Worm (Caenorhabditis elegans) whole organism, L4 larva: ENCODE results near the gene dars-2.

ENCODE experiments used
- F10B5.3 ChIP-seq: sonication (generic microtip); optimal IDR thresholded peaks from 2 replicates; lab custom pipeline; 2016; ENCODE audit warnings: mild to moderate bottlenecking, missing genetic modification characterization, missing compliant biosample characterization
- F37D6.2 ChIP-seq: sonication (generic microtip); optimal IDR thresholded peaks from 2 replicates; lab custom pipeline; 2016; ENCODE audit warnings: mild to moderate bottlenecking, missing genetic modification characterization, missing compliant biosample characterization
- Y5F2A.4 ChIP-seq: fragments of 200-800 bp; sonication (Bioruptor generic); optimal IDR thresholded peaks from 2 replicates; lab custom pipeline; 2018; ENCODE audit warnings: mild to moderate bottlenecking, missing genetic modification characterization, missing compliant biosample characterization
- ZK337.2 ChIP-seq: fragments of 200-800 bp; sonication (Bioruptor generic); IDR thresholded peaks from 2 replicates; pipeline ENCODE4 v1.3.6; 2022; ENCODE audit warnings: missing genetic modification reagents, missing genetic modification characterization, missing compliant biosample characterization
- aha-1 ChIP-seq: fragments of 150-350 bp; peaks from one replicate; lab custom pipeline; 2014; ENCODE audit warnings: missing biosample characterization, missing genetic modification characterization
- aly-2 ChIP-seq: sonication (generic microtip); optimal IDR thresholded peaks from 2 replicates; lab custom pipeline; 2018; ENCODE audit warnings: missing biosample characterization, missing genetic modification characterization
- ama-1 ChIP-seq: fragments of 150-350 bp; optimal IDR thresholded peaks from 2 replicates; lab custom pipeline; 2014; ENCODE audit warnings: inconsistent platforms, mixed read lengths
- arid-1 ChIP-seq: fragments of 200-800 bp; sonication (Bioruptor generic); conservative IDR thresholded peaks from 2 replicates; pipeline ENCODE4 v1.3.6; 2022; ENCODE audit warnings: missing genetic modification reagents, missing genetic modification characterization, missing compliant biosample characterization
- attf-4 ChIP-seq: sonication (generic microtip); optimal IDR thresholded peaks from 3 replicates; lab custom pipeline; 2017; ENCODE audit warnings: missing biosample characterization, missing genetic modification characterization
- ceh-20 ChIP-seq: fragments of 200-800 bp; sonication (Bioruptor generic); IDR thresholded peaks from 2 replicates; pipeline ENCODE4 v1.3.6; 2022; ENCODE audit warnings: missing genetic modification reagents, missing genetic modification characterization, missing compliant biosample characterization
- ceh-44 ChIP-seq: fragments of 200-800 bp; sonication (Bioruptor generic); IDR thresholded peaks from 2 replicates; pipeline ENCODE4 v1.3.6; 2022; ENCODE audit warnings: missing genetic modification reagents, missing genetic modification characterization, missing compliant biosample characterization
- cey-2 ChIP-seq: sonication (generic microtip); optimal IDR thresholded peaks from 3 replicates; lab custom pipeline; 2017; ENCODE audit warnings: missing genetic modification characterization, mild to moderate bottlenecking, missing compliant biosample characterization, antibody characterized with exemption, borderline replicate concordance; ENCODE audit not compliant: insufficient read depth
- ctbp-1 ChIP-seq: fragments of 200-800 bp; sonication (Bioruptor generic); IDR thresholded peaks from 2 replicates; pipeline ENCODE4 v1.3.6; 2022; ENCODE audit warnings: missing genetic modification reagents, missing genetic modification characterization, missing compliant biosample characterization
- daf-12 ChIP-seq: fragments of 150-350 bp; optimal IDR thresholded peaks from 2 replicates; lab custom pipeline; 2014; ENCODE audit warnings: missing biosample characterization, missing genetic modification reagents, missing genetic modification characterization
- daf-19 ChIP-seq: fragments of 200-800 bp; sonication (Bioruptor generic); conservative IDR thresholded peaks from 2 replicates; pipeline ENCODE4 v1.3.6; 2022; ENCODE audit warnings: missing genetic modification characterization, missing compliant biosample characterization
- daf-8 ChIP-seq: fragments of 200-800 bp; sonication (Bioruptor generic); IDR thresholded peaks from 2 replicates; pipeline ENCODE4 v1.3.6; 2022; ENCODE audit warnings: missing genetic modification characterization, missing compliant biosample characterization
- dmd-8 ChIP-seq: fragments of 200-800 bp; sonication (Bioruptor generic); IDR thresholded peaks from 2 replicates; pipeline ENCODE4 v1.3.6; 2022; ENCODE audit warnings: missing genetic modification characterization, missing compliant biosample characterization
- dpl-1 ChIP-seq: fragments of 150-350 bp; optimal IDR thresholded peaks from 2 replicates; lab custom pipeline; 2014; ENCODE audit warnings: missing biosample characterization, missing genetic modification reagents, missing genetic modification characterization
- egl-43 ChIP-seq: fragments of 200-800 bp; sonication (Bioruptor generic); IDR thresholded peaks from 2 replicates; pipeline ENCODE4 v1.3.6; 2022; ENCODE audit warnings: missing genetic modification reagents, missing genetic modification characterization, missing compliant biosample characterization
- hif-1 ChIP-seq, 2 experiments: sonication (generic microtip); optimal IDR thresholded peaks; 2 replicates each; lab custom pipeline; 2016 to 2017; ENCODE audit warnings: missing compliant biosample characterization in 2 of 2, missing genetic modification characterization in 2 of 2, missing genetic modification reagents in 2 of 2, missing genotype in 2 of 2, mild to moderate bottlenecking in 1 of 2
- hlh-11 ChIP-seq: fragments of 200-800 bp; sonication (Bioruptor generic); optimal IDR thresholded peaks from 2 replicates; lab custom pipeline; 2018; ENCODE audit warnings: mild to moderate bottlenecking, missing genetic modification characterization, missing compliant biosample characterization
- hlh-30 ChIP-seq: sonication (generic microtip); optimal IDR thresholded peaks from 2 replicates; lab custom pipeline; 2017; ENCODE audit warnings: antibody characterized with exemption, mild to moderate bottlenecking, missing genetic modification characterization, missing compliant biosample characterization; ENCODE audit not compliant: insufficient read depth
- hmg-1.1 ChIP-seq: fragments of 200-800 bp; sonication (Bioruptor generic); IDR thresholded peaks from 2 replicates; pipeline ENCODE4 v1.3.6; 2022; ENCODE audit warnings: missing genetic modification reagents, missing genetic modification characterization, missing compliant biosample characterization
- lsy-2 ChIP-seq, 2 experiments: fragments of 150-350 bp in 1 of 2; sonication (generic microtip) in 1 of 2; optimal IDR thresholded peaks; 2 replicates each; lab custom pipeline; 2014 to 2017; ENCODE audit warnings: missing biosample characterization in 2 of 2, missing genetic modification characterization in 2 of 2
- madf-9 ChIP-seq: fragments of 200-800 bp; sonication (Bioruptor generic); conservative IDR thresholded peaks from 2 replicates; pipeline ENCODE4 v1.3.6; 2022; ENCODE audit warnings: missing genetic modification reagents, missing genetic modification characterization, missing compliant biosample characterization
- mdt-29 ChIP-seq: fragments of 200-800 bp; sonication (Bioruptor generic); IDR thresholded peaks from 2 replicates; pipeline ENCODE4 v1.3.6; 2022; ENCODE audit warnings: missing genetic modification reagents, missing genetic modification characterization, missing compliant biosample characterization
- mep-1 ChIP-seq: fragments of 150-350 bp; sonication (generic microtip); optimal IDR thresholded peaks from 3 replicates; lab custom pipeline; 2014; ENCODE audit warnings: missing biosample characterization, missing genetic modification characterization
- mxl-2 ChIP-seq: fragments of 200-800 bp; sonication (Bioruptor generic); conservative IDR thresholded peaks from 2 replicates; pipeline ENCODE4 v1.3.6; 2022; ENCODE audit warnings: missing genetic modification reagents, missing genetic modification characterization, missing compliant biosample characterization
- nhr-111 ChIP-seq: fragments of 200-800 bp; sonication (Bioruptor generic); optimal IDR thresholded peaks from 2 replicates; lab custom pipeline; 2018; ENCODE audit warnings: mild to moderate bottlenecking, missing genetic modification characterization, missing compliant biosample characterization
- nhr-25 ChIP-seq: sonication (generic microtip); optimal IDR thresholded peaks from 2 replicates; lab custom pipeline; 2017; ENCODE audit warnings: missing genetic modification characterization, mild to moderate bottlenecking, missing compliant biosample characterization, antibody characterized with exemption, moderate library complexity, borderline replicate concordance; ENCODE audit not compliant: insufficient read depth
- nhr-28 ChIP-seq: fragments of 150-350 bp; optimal IDR thresholded peaks from 2 replicates; lab custom pipeline; 2014; ENCODE audit warnings: missing biosample characterization, missing genetic modification characterization
- nhr-6 ChIP-seq: fragments of 150-350 bp; optimal IDR thresholded peaks from 2 replicates; lab custom pipeline; 2014; ENCODE audit warnings: missing biosample characterization, missing genetic modification characterization
- pha-4 ChIP-seq, 2 experiments: fragments of 150-350 bp in 1 of 2; fragments of 200-800 bp in 1 of 2; sonication (Bioruptor generic) in 1 of 2; IDR thresholded peaks in 1 of 2; optimal IDR thresholded peaks in 1 of 2; 2 replicates each; pipeline versions ENCODE4 v1.3.6 to Lab custom; 2014 to 2022; ENCODE audit warnings: missing genetic modification characterization in 2 of 2, missing genetic modification reagents in 2 of 2, missing biosample characterization in 1 of 2, missing compliant biosample characterization in 1 of 2
- rbr-2 ChIP-seq: sonication (generic microtip); optimal IDR thresholded peaks from 2 replicates; lab custom pipeline; 2016; ENCODE audit warnings: missing genotype, missing genetic modification characterization, missing compliant biosample characterization
- set-16 ChIP-seq: fragments of 200-800 bp; sonication (Bioruptor generic); IDR thresholded peaks from 2 replicates; pipeline ENCODE4 v1.3.6; 2022; ENCODE audit warnings: missing genetic modification reagents, missing genetic modification characterization, missing compliant biosample characterization
- skn-1 ChIP-seq: fragments of 150-350 bp; optimal IDR thresholded peaks from 2 replicates; lab custom pipeline; 2014; ENCODE audit warnings: missing biosample characterization, missing genetic modification characterization
- snpc-4 ChIP-seq: fragments of 150-350 bp; optimal IDR thresholded peaks from 2 replicates; lab custom pipeline; 2014; ENCODE audit warnings: missing biosample characterization, missing genetic modification characterization
- spr-1 ChIP-seq: sonication (generic microtip); optimal IDR thresholded peaks from 2 replicates; lab custom pipeline; 2016; ENCODE audit warnings: mild to moderate bottlenecking, missing genetic modification characterization, missing compliant biosample characterization
- tag-97 ChIP-seq: fragments of 200-800 bp; sonication (Bioruptor generic); IDR thresholded peaks from 2 replicates; pipeline ENCODE4 v1.3.6; 2022; ENCODE audit warnings: missing genetic modification characterization, missing compliant biosample characterization
- unc-130 ChIP-seq: sonication (generic microtip); optimal IDR thresholded peaks from 2 replicates; lab custom pipeline; 2016; ENCODE audit warnings: missing genetic modification reagents, missing genetic modification characterization, missing compliant biosample characterization
- unc-62 ChIP-seq, 3 experiments: fragments of 150-350 bp in 1 of 3; sonication (generic microtip); optimal IDR thresholded peaks in 2 of 3; peaks in 1 of 3; 1 replicate in 1 of 3; 2 replicates in 2 of 3; lab custom pipeline; 2014 to 2017; ENCODE audit warnings: missing biosample characterization in 3 of 3, missing genetic modification characterization in 3 of 3, missing genetic modification reagents in 3 of 3, missing genotype in 1 of 3
- vab-7 ChIP-seq: fragments of 200-800 bp; sonication (Bioruptor generic); IDR thresholded peaks from 2 replicates; pipeline ENCODE4 v1.3.6; 2022; ENCODE audit warnings: missing genetic modification reagents, missing genetic modification characterization, missing compliant biosample characterization
- zag-1 ChIP-seq: fragments of 150-350 bp; optimal IDR thresholded peaks from 2 replicates; lab custom pipeline; 2014; ENCODE audit warnings: missing biosample characterization, missing genetic modification characterization
- zip-2 ChIP-seq: fragments of 150-350 bp; optimal IDR thresholded peaks from 2 replicates; lab custom pipeline; 2014; ENCODE audit warnings: missing biosample characterization, missing genetic modification characterization

Gene dars-2

ce11 chrV:12038783-12039182 is 9.8 kb upstream of the dars-2 start (continued):
- TF ChIP-seq nhr-6: peak; percentile 25
- peak in 1 of 2 experiments; percentile 14 for TF ChIP-seq hif-1 (tag; optimal IDR thresholded peaks at IDR 0.05; lab: Kevin White, UChicago)
- peak; percentile 45 for TF ChIP-seq ama-1 (lab: Kevin White, UChicago)
- no peak for TF ChIP-seq unc-130 (GFP tag; lab: Kevin White, UChicago)
- TF ChIP-seq dpl-1 (GFP tag; lab: Kevin White, UChicago): no peak
- no peak for TF ChIP-seq daf-8 (GFP tag; lab: Robert Waterston, UW)
- no peak for TF ChIP-seq cey-2 (tag; lab: Kevin White, UChicago)
- TF ChIP-seq zag-1: no peak
- TF ChIP-seq nhr-111 (GFP tag; lab: Kevin White, UChicago): no peak
- TF ChIP-seq rbr-2 (tag; lab: Kevin White, UChicago): peak; percentile 34
- no peak for TF ChIP-seq snpc-4 (tag; lab: Kevin White, UChicago)
- peak; percentile 88 for TF ChIP-seq set-16 (GFP tag; lab: Robert Waterston, UW)
- TF ChIP-seq mdt-29: no peak
- no peak for TF ChIP-seq tag-97 (GFP tag; lab: Robert Waterston, UW)
- no peak for TF ChIP-seq zip-2 (tag; lab: Kevin White, UChicago)
- TF ChIP-seq attf-4 (tag; lab: Kevin White, UChicago): no peak
- TF ChIP-seq hlh-30: peak; percentile 31
- peak in 1 of 2 experiments; percentile 12 for TF ChIP-seq lsy-2 (tag; optimal IDR thresholded peaks at IDR 0.05; lab: Kevin White, UChicago)
- TF ChIP-seq daf-12 (tag; lab: Kevin White, UChicago): no peak
- TF ChIP-seq spr-1 (tag; lab: Kevin White, UChicago): peak; percentile 18
- TF ChIP-seq aly-2 (tag; lab: Kevin White, UChicago): no peak
- no peak for TF ChIP-seq hlh-11 (tag; lab: Kevin White, UChicago)
- TF ChIP-seq dmd-8: no peak
- peak; percentile 63 for TF ChIP-seq hmg-1.1 (GFP tag; lab: Robert Waterston, UW)
- TF ChIP-seq aha-1 (tag; lab: Kevin White, UChicago): no peak
- TF ChIP-seq madf-9 (GFP tag; lab: Robert Waterston, UW): no peak
- TF ChIP-seq vab-7 (GFP tag; lab: Robert Waterston, UW): no peak
- no peak for TF ChIP-seq mxl-2 (GFP tag; lab: Robert Waterston, UW)
- no peak for TF ChIP-seq skn-1 (tag; lab: Kevin White, UChicago)
- TF ChIP-seq Y5F2A.4 (GFP tag; lab: Kevin White, UChicago): no peak
- TF ChIP-seq daf-19 (GFP tag; lab: Robert Waterston, UW): no peak
- peak; percentile 52 for TF ChIP-seq mep-1 (tag; lab: Kevin White, UChicago)
- peak; percentile 9 for TF ChIP-seq F37D6.2
- 0 out of 2 replicates have a peak, but pooled peaks have one; percentile 2 for TF ChIP-seq ceh-44
- TF ChIP-seq ctbp-1 (GFP tag; lab: Robert Waterston, UW): 0 out of 2 replicates have a peak, but pooled peaks have one; percentile 15
- no peak for TF ChIP-seq nhr-28 (tag; lab: Kevin White, UChicago)
- no peak for TF ChIP-seq arid-1 (GFP tag; lab: Robert Waterston, UW)
- TF ChIP-seq egl-43: peak; percentile 50; the same call in 1 of the 2 replicates
- no peak for TF ChIP-seq ZK337.2 (GFP tag; lab: Robert Waterston, UW)

- peak; percentile 59 for TF ChIP-seq nhr-25 (tag; lab: Kevin White, UChicago)
- TF ChIP-seq nhr-6: peak; percentile 63
- peak in 1 of 2 experiments; percentile 90 for TF ChIP-seq unc-62 (GFP tag; optimal IDR thresholded peaks at IDR 0.05 in 1 of 2; lab: Kevin White, UChicago)
- TF ChIP-seq unc-62 (tag; optimal IDR thresholded peaks at IDR 0.05; lab: Kevin White, UChicago): no peak
- TF ChIP-seq hlh-11 (tag; lab: Kevin White, UChicago): peak; percentile 19
- TF ChIP-seq F10B5.3 (tag; lab: Kevin White, UChicago): no peak
- no peak for TF ChIP-seq pha-4 (GFP tag; IDR thresholded peaks at IDR 0.05; lab: Robert Waterston, UW)
- peak; percentile 5 for TF ChIP-seq pha-4 (tag; optimal IDR thresholded peaks at IDR 0.05; lab: Kevin White, UChicago)
- TF ChIP-seq ceh-20 (GFP tag; lab: Robert Waterston, UW): no peak
- no peak for TF ChIP-seq Y5F2A.4 (GFP tag; lab: Kevin White, UChicago)
- TF ChIP-seq, all 104 proteins: peak for 5
Measured at ce11 chrV:12039755-12040154, 8.8 kb upstream of the dars-2 start.
